Worm (Caenorhabditis elegans) whole organism, mixed stage, embryonic: ENCODE measurements around the gene npr-42.

Source experiments
- bed-3 ChIP-seq: fragments of 200-800 bp; sonication (Bioruptor generic); optimal IDR thresholded peaks from 3 replicates; lab custom pipeline; 2018; ENCODE audit warnings: mild to moderate bottlenecking, missing genetic modification characterization, moderate library complexity, missing compliant biosample characterization
- blmp-1 ChIP-seq: fragments of 150-350 bp; optimal IDR thresholded peaks from 2 replicates; lab custom pipeline; 2014; ENCODE audit warnings: missing biosample characterization, missing genetic modification characterization
- ceh-43 ChIP-seq: fragments of 200-800 bp; sonication (Bioruptor generic); optimal IDR thresholded peaks from 2 replicates; lab custom pipeline; 2018; ENCODE audit warnings: mild to moderate bottlenecking, missing genetic modification characterization, moderate library complexity, missing compliant biosample characterization
- elt-3 ChIP-seq: fragments of 150-350 bp; optimal IDR thresholded peaks from 2 replicates; lab custom pipeline; 2014; ENCODE audit warnings: missing biosample characterization, missing genetic modification characterization
- lin-13 ChIP-seq: fragments of 150-350 bp; optimal IDR thresholded peaks from 2 replicates; lab custom pipeline; 2014; ENCODE audit warnings: missing biosample characterization, missing genetic modification characterization
- mab-5 ChIP-seq: fragments of 150-350 bp; optimal IDR thresholded peaks from 2 replicates; lab custom pipeline; 2014; ENCODE audit warnings: missing biosample characterization, missing genetic modification characterization
- mls-2 ChIP-seq: sonication (generic microtip); optimal IDR thresholded peaks from 2 replicates; lab custom pipeline; 2016; ENCODE audit warnings: mild to moderate bottlenecking, missing genetic modification characterization, moderate library complexity, missing compliant biosample characterization
- nhr-12 ChIP-seq: fragments of 150-350 bp; optimal IDR thresholded peaks from 2 replicates; lab custom pipeline; 2014; ENCODE audit warnings: missing biosample characterization, missing genetic modification characterization
- nhr-76 ChIP-seq: sonication (generic microtip); optimal IDR thresholded peaks from 2 replicates; lab custom pipeline; 2017; ENCODE audit warnings: missing biosample characterization, missing genetic modification characterization
- pha-4 ChIP-seq: fragments of 150-350 bp; optimal IDR thresholded peaks from 2 replicates; lab custom pipeline; 2018; ENCODE audit warnings: missing biosample characterization, missing genetic modification reagents, missing genetic modification characterization
- snpc-4 ChIP-seq: fragments of 150-350 bp; optimal IDR thresholded peaks from 2 replicates; lab custom pipeline; 2014; ENCODE audit warnings: missing biosample characterization, missing genetic modification characterization
- unc-120 ChIP-seq: sonication (generic microtip); optimal IDR thresholded peaks from 2 replicates; lab custom pipeline; 2017; ENCODE audit warnings: missing genetic modification characterization, missing compliant biosample characterization; ENCODE audit not compliant: poor library complexity, severe bottlenecking
- zip-8 ChIP-seq: fragments of 150-350 bp; optimal IDR thresholded peaks from 2 replicates; lab custom pipeline; 2014; ENCODE audit warnings: missing biosample characterization, missing genetic modification characterization

ce11 chrII:4293027-4293522, 17.1 kb downstream of the npr-42 start:
- no peak for TF ChIP-seq unc-120 (tag; lab: Kevin White, UChicago)
- TF ChIP-seq blmp-1 (tag; lab: Kevin White, UChicago), result no peak
- no peak for TF ChIP-seq ceh-43
- no peak for TF ChIP-seq bed-3 (GFP tag; lab: Kevin White, UChicago)
- no peak for TF ChIP-seq nhr-76
- TF ChIP-seq pha-4 (tag; lab: Kevin White, UChicago), result no peak
- TF ChIP-seq lin-13, result no peak
- no peak for TF ChIP-seq zip-8
- no peak for TF ChIP-seq mab-5 (tag; lab: Kevin White, UChicago)
- no peak for TF ChIP-seq elt-3
- TF ChIP-seq nhr-12, result no peak
- no peak for TF ChIP-seq snpc-4 (tag; lab: Kevin White, UChicago)
- no peak for TF ChIP-seq mls-2
